Fruit fly (Drosophila melanogaster) whole organism, embryonic: ENCODE measurements around the gene Vti1a.

Source experiments
- Bteb2 ChIP-seq: fragments of 200-800 bp; sonication (Bioruptor generic); optimal IDR thresholded peaks from 2 replicates; lab custom pipeline; 2016; ENCODE audit warnings: missing biosample characterization, missing genetic modification characterization
- CG10267 ChIP-seq: fragments of 200-800 bp; sonication (Bioruptor generic); optimal IDR thresholded peaks from 2 replicates; lab custom pipeline; 2018; ENCODE audit warnings: missing biosample characterization, mild to moderate bottlenecking, missing genetic modification characterization, moderate library complexity
- CG10321 ChIP-seq: fragments of 200-800 bp; sonication (Bioruptor generic); IDR thresholded peaks from 2 replicates; pipeline ENCODE4 v1.3.6; 2022; ENCODE audit warnings: missing biosample characterization, missing genetic modification characterization
- CG12155 ChIP-seq: fragments of 200-800 bp; sonication (Bioruptor generic); optimal IDR thresholded peaks from 3 replicates; lab custom pipeline; 2016; ENCODE audit warnings: missing biosample characterization, missing genetic modification characterization
- CG13123 ChIP-seq: fragments of 200-800 bp; sonication (Bioruptor generic); optimal IDR thresholded peaks from 2 replicates; lab custom pipeline; 2016; ENCODE audit warnings: missing biosample characterization, missing genetic modification characterization
- CG13894 ChIP-seq: fragments of 200-800 bp; sonication (Bioruptor generic); optimal IDR thresholded peaks from 3 replicates; lab custom pipeline; 2018; ENCODE audit warnings: missing biosample characterization, mild to moderate bottlenecking, missing genetic modification characterization, moderate library complexity
- CG15073 ChIP-seq: fragments of 200-800 bp; sonication (Bioruptor generic); optimal IDR thresholded peaks from 2 replicates; lab custom pipeline; 2016; ENCODE audit warnings: missing biosample characterization, missing genetic modification characterization
- CG17829 ChIP-seq: fragments of 200-800 bp; optimal IDR thresholded peaks from 2 replicates; lab custom pipeline; 2019; ENCODE audit warnings: missing biosample characterization, mild to moderate bottlenecking, missing genetic modification characterization, moderate library complexity
- CG2712 ChIP-seq: fragments of 200-800 bp; optimal IDR thresholded peaks from 3 replicates; lab custom pipeline; 2019; ENCODE audit warnings: missing biosample characterization, mild to moderate bottlenecking, missing genetic modification characterization, moderate library complexity
- CG31388 ChIP-seq: fragments of 200-800 bp; sonication (Bioruptor generic); optimal IDR thresholded peaks from 2 replicates; lab custom pipeline; 2016; ENCODE audit warnings: missing biosample characterization, missing genetic modification characterization
- CG3726 ChIP-seq: fragments of 200-800 bp; sonication (Bioruptor generic); IDR thresholded peaks from 3 replicates; pipeline ENCODE4, ENCODE4 v1.3.6; 2022; ENCODE audit warnings: missing biosample characterization, missing genetic modification characterization
- CG6654 ChIP-seq: fragments of 200-800 bp; sonication (Bioruptor generic); optimal IDR thresholded peaks from 2 replicates; lab custom pipeline; 2017; ENCODE audit warnings: missing biosample characterization, mild to moderate bottlenecking, missing genetic modification characterization
- CG7271 ChIP-seq: fragments of 200-800 bp; sonication (Bioruptor generic); optimal IDR thresholded peaks from 2 replicates; lab custom pipeline; 2018; ENCODE audit warnings: missing biosample characterization, mild to moderate bottlenecking, missing genetic modification characterization, moderate library complexity
- CG9817 ChIP-seq: fragments of 200-800 bp; sonication (Bioruptor generic); optimal IDR thresholded peaks from 2 replicates; lab custom pipeline; 2018; ENCODE audit warnings: missing biosample characterization, mild to moderate bottlenecking, missing genetic modification characterization, moderate library complexity
- Camta ChIP-seq: fragments of 200-800 bp; sonication (Bioruptor generic); optimal IDR thresholded peaks from 2 replicates; lab custom pipeline; 2016; ENCODE audit warnings: missing biosample characterization, missing genetic modification characterization
- CkIIα-i1 ChIP-seq: fragments of 200-800 bp; sonication (Bioruptor generic); IDR thresholded peaks from 2 replicates; pipeline ENCODE4 v1.3.6; 2022; ENCODE audit warnings: missing biosample characterization, missing genetic modification characterization
- Deaf1 ChIP-seq: fragments of 200-800 bp; optimal IDR thresholded peaks from 3 replicates; lab custom pipeline; 2019; ENCODE audit warnings: missing biosample characterization, mild to moderate bottlenecking, missing genetic modification characterization, moderate library complexity
- Doc3 ChIP-seq: fragments of 200-800 bp; sonication (Bioruptor generic); IDR thresholded peaks from 3 replicates; pipeline ENCODE4 v1.3.6; 2022; ENCODE audit warnings: missing biosample characterization, missing genetic modification characterization; ENCODE audit not compliant: partially characterized antibody
- Drgx ChIP-seq: fragments of 200-800 bp; sonication (Bioruptor generic); IDR thresholded peaks from 2 replicates; pipeline ENCODE4 v1.3.6; 2022; ENCODE audit warnings: missing biosample characterization, missing genetic modification characterization
- E2f1 ChIP-seq: fragments of 200-800 bp; sonication (Bioruptor generic); IDR thresholded peaks from 2 replicates; pipeline ENCODE4 v1.3.6; 2022; ENCODE audit warnings: missing biosample characterization, missing genetic modification characterization
- Fer2 ChIP-seq: fragments of 200-800 bp; sonication (Bioruptor generic); optimal IDR thresholded peaks from 2 replicates; lab custom pipeline; 2018; ENCODE audit warnings: missing biosample characterization, mild to moderate bottlenecking, missing genetic modification characterization, moderate library complexity
- H15 ChIP-seq: fragments of 200-800 bp; sonication (Bioruptor generic); IDR thresholded peaks from 3 replicates; pipeline ENCODE4 v1.3.6; 2022; ENCODE audit warnings: missing biosample characterization, missing genetic modification characterization
- Hr3 ChIP-seq: fragments of 200-800 bp; sonication (Bioruptor generic); optimal IDR thresholded peaks from 3 replicates; lab custom pipeline; 2016; ENCODE audit warnings: missing biosample characterization, missing genetic modification characterization
- NC2β ChIP-seq: fragments of 200-800 bp; sonication (Bioruptor generic); optimal IDR thresholded peaks from 2 replicates; lab custom pipeline; 2016; ENCODE audit warnings: missing biosample characterization, missing genetic modification characterization
- Nf-YA ChIP-seq: fragments of 200-800 bp; sonication (Bioruptor generic); IDR thresholded peaks from 2 replicates; pipeline ENCODE4 v1.3.6; 2022; ENCODE audit warnings: missing biosample characterization, missing genetic modification characterization
- Nf-YC ChIP-seq: fragments of 200-800 bp; optimal IDR thresholded peaks from 3 replicates; lab custom pipeline; 2019; ENCODE audit warnings: missing biosample characterization, mild to moderate bottlenecking, missing genetic modification characterization, moderate library complexity
- az2 ChIP-seq: fragments of 200-800 bp; sonication (Bioruptor generic); optimal IDR thresholded peaks from 3 replicates; lab custom pipeline; 2016; ENCODE audit warnings: missing biosample characterization, missing genetic modification characterization
- chif ChIP-seq, 2 experiments: fragments of 200-800 bp; sonication (Bioruptor generic); optimal IDR thresholded peaks; 3 replicates each; lab custom pipeline; 2016; ENCODE audit warnings: missing biosample characterization in 2 of 2, missing genetic modification characterization in 2 of 2
- chm ChIP-seq: fragments of 200-800 bp; sonication (Bioruptor generic); IDR thresholded peaks from 2 replicates; pipeline ENCODE4 v1.3.6; 2022; ENCODE audit warnings: missing biosample characterization, missing genetic modification characterization
- crol ChIP-seq: fragments of 200-800 bp; sonication (Bioruptor generic); IDR thresholded peaks from 2 replicates; pipeline ENCODE4 v1.3.6; 2022; ENCODE audit warnings: missing biosample characterization, missing genetic modification characterization
- dimm ChIP-seq: fragments of 200-800 bp; sonication (Bioruptor generic); IDR thresholded peaks from 2 replicates; pipeline ENCODE4 v1.3.6; 2022; ENCODE audit warnings: missing biosample characterization, missing genetic modification characterization
- dmrt99B ChIP-seq: fragments of 200-800 bp; sonication (Bioruptor generic); optimal IDR thresholded peaks from 2 replicates; lab custom pipeline; 2018; ENCODE audit warnings: missing biosample characterization, mild to moderate bottlenecking, missing genetic modification characterization, moderate library complexity
- ems ChIP-seq: fragments of 200-800 bp; sonication (Bioruptor generic); optimal IDR thresholded peaks from 3 replicates; lab custom pipeline; 2016; ENCODE audit warnings: missing biosample characterization, missing genetic modification characterization
- ewg ChIP-seq: fragments of 200-800 bp; sonication (Bioruptor generic); optimal IDR thresholded peaks from 3 replicates; lab custom pipeline; 2017; ENCODE audit warnings: mild to moderate bottlenecking, missing biosample characterization, missing genetic modification reagents, missing genetic modification characterization
- gfzf ChIP-seq: fragments of 200-800 bp; sonication (Bioruptor generic); optimal IDR thresholded peaks from 2 replicates; lab custom pipeline; 2016; ENCODE audit warnings: missing biosample characterization, mild to moderate bottlenecking, missing genetic modification characterization, moderate library complexity
- gsb-n ChIP-seq: fragments of 200-800 bp; sonication (Bioruptor generic); optimal IDR thresholded peaks from 3 replicates; lab custom pipeline; 2018; ENCODE audit warnings: missing biosample characterization, mild to moderate bottlenecking, missing genetic modification characterization
- ham ChIP-seq: fragments of 200-800 bp; sonication (Bioruptor generic); IDR thresholded peaks from 2 replicates; pipeline ENCODE4 v1.3.6; 2022; ENCODE audit warnings: missing biosample characterization, missing genetic modification characterization
- hb ChIP-seq: fragments of 200-800 bp; sonication (Bioruptor generic); IDR thresholded peaks from 3 replicates; pipeline ENCODE4 v1.3.6; 2022; ENCODE audit warnings: missing biosample characterization, missing genetic modification characterization; ENCODE audit not compliant: partially characterized antibody
- hkb ChIP-seq, 2 experiments: fragments of 200-800 bp in 1 of 2; fragments of >200 bp in 1 of 2; sonication (Bioruptor generic) in 1 of 2; IDR thresholded peaks in 1 of 2; optimal IDR thresholded peaks in 1 of 2; 2 replicates each; pipeline versions ENCODE4 v1.3.6 to Lab custom; 2017 to 2022; ENCODE audit warnings: missing biosample characterization in 1 of 2, missing genetic modification characterization in 1 of 2
- kni ChIP-seq: fragments of 200-800 bp; sonication (Bioruptor generic); optimal IDR thresholded peaks from 3 replicates; lab custom pipeline; 2017; ENCODE audit warnings: mild to moderate bottlenecking, missing biosample characterization, missing genetic modification reagents, missing genetic modification characterization
- luna ChIP-seq: fragments of 200-800 bp; sonication (Bioruptor generic); optimal IDR thresholded peaks from 2 replicates; lab custom pipeline; 2016; ENCODE audit warnings: missing biosample characterization, missing genetic modification characterization
- mam ChIP-seq: fragments of 200-800 bp; sonication (Bioruptor generic); optimal IDR thresholded peaks from 3 replicates; lab custom pipeline; 2016; ENCODE audit warnings: missing biosample characterization, missing genetic modification characterization
- otp ChIP-seq: fragments of 200-800 bp; sonication (Bioruptor generic); IDR thresholded peaks from 3 replicates; pipeline ENCODE4, ENCODE4 v1.3.6; 2022; ENCODE audit warnings: missing biosample characterization, missing genetic modification characterization
- pnt ChIP-seq: fragments of 200-800 bp; sonication (Bioruptor generic); optimal IDR thresholded peaks from 3 replicates; lab custom pipeline; 2016; ENCODE audit warnings: missing biosample characterization, missing genetic modification characterization
- pros ChIP-seq: fragments of 200-800 bp; sonication (Bioruptor generic); optimal IDR thresholded peaks from 3 replicates; lab custom pipeline; 2019; ENCODE audit warnings: missing biosample characterization, mild to moderate bottlenecking, missing genetic modification characterization, moderate library complexity
- ro ChIP-seq: fragments of 200-800 bp; sonication (Bioruptor generic); IDR thresholded peaks from 2 replicates; pipeline ENCODE4 v1.3.6; 2022; ENCODE audit warnings: missing biosample characterization, missing genetic modification characterization
- sqz ChIP-seq: fragments of 200-800 bp; sonication (Bioruptor generic); optimal IDR thresholded peaks from 3 replicates; lab custom pipeline; 2018; ENCODE audit warnings: missing biosample characterization, mild to moderate bottlenecking, missing genetic modification characterization
- twi ChIP-seq: fragments of 200-800 bp; optimal IDR thresholded peaks from 2 replicates; lab custom pipeline; 2019; ENCODE audit warnings: missing biosample characterization, mild to moderate bottlenecking, missing genetic modification characterization, moderate library complexity
- wek ChIP-seq: fragments of 200-800 bp; sonication (Bioruptor generic); optimal IDR thresholded peaks from 3 replicates; lab custom pipeline; 2018; ENCODE audit warnings: missing biosample characterization, mild to moderate bottlenecking, missing genetic modification characterization, moderate library complexity
- yki ChIP-seq: fragments of >200 bp; optimal IDR thresholded peaks from 3 replicates; lab custom pipeline; 2018
- z ChIP-seq: fragments of 200-800 bp; sonication (Bioruptor generic); IDR thresholded peaks from 3 replicates; pipeline ENCODE4 v1.3.6; 2022; ENCODE audit warnings: missing biosample characterization, missing genetic modification characterization

Vti1a gene

dm6 chr3L:645426-646036 lies 47.2 kb downstream of the Vti1a start (continued):
- no peak for TF ChIP-seq Nf-YA (GFP tag; lab: Robert Waterston, UW)
- TF ChIP-seq CG10321 (GFP tag; lab: Robert Waterston, UW), result no peak
- no peak for TF ChIP-seq ewg (GFP tag; lab: Kevin White, UChicago)
- TF ChIP-seq hb (GFP tag; lab: Robert Waterston, UW), result no peak
- no peak for TF ChIP-seq CG17829 (tag; lab: Kevin White, UChicago)
- TF ChIP-seq CG13123 (GFP tag; lab: Kevin White, UChicago), result no peak
- TF ChIP-seq ems (GFP tag; lab: Kevin White, UChicago), result no peak
- TF ChIP-seq wek (GFP tag; lab: Kevin White, UChicago), result no peak
- TF ChIP-seq gfzf (GFP tag; lab: Kevin White, UChicago), result no peak
- no peak for TF ChIP-seq CG12155 (GFP tag; lab: Kevin White, UChicago)
- no peak for TF ChIP-seq Camta (GFP tag; lab: Kevin White, UChicago)
- TF ChIP-seq Bteb2 (GFP tag; lab: Kevin White, UChicago), result no peak
- TF ChIP-seq chif (GFP tag; optimal IDR thresholded peaks at IDR 0.05; lab: Kevin White, UChicago), result no peak
- no peak for TF ChIP-seq Drgx (GFP tag; lab: Robert Waterston, UW)
- TF ChIP-seq CG3726 (GFP tag; lab: Robert Waterston, UW), result no peak
- no peak for TF ChIP-seq yki (lab: Kevin White, UChicago)
- no peak for TF ChIP-seq pnt (GFP tag; lab: Kevin White, UChicago)
- no peak for TF ChIP-seq z (GFP tag; lab: Robert Waterston, UW)
- no peak for TF ChIP-seq E2f1
- TF ChIP-seq CG10267, result no peak
- TF ChIP-seq az2 (GFP tag; lab: Kevin White, UChicago), result no peak
- TF ChIP-seq CG13894, result peak; percentile 97
- TF ChIP-seq CG7271 (tag; lab: Kevin White, UChicago), result no peak
- TF ChIP-seq H15 (GFP tag; lab: Robert Waterston, UW), result no peak
- peak; percentile 27 for TF ChIP-seq kni (GFP tag; lab: Kevin White, UChicago)
- TF ChIP-seq ro, result no peak
- no peak for TF ChIP-seq Hr3 (GFP tag; lab: Kevin White, UChicago)
- TF ChIP-seq hkb (optimal IDR thresholded peaks at IDR 0.05; lab: Kevin White, UChicago), result no peak
- 0 out of 2 replicates have a peak, but pooled peaks have one; percentile 11 for TF ChIP-seq hkb (GFP tag; IDR thresholded peaks at IDR 0.05; lab: Robert Waterston, UW)
- TF ChIP-seq mam (GFP tag; lab: Kevin White, UChicago), result no peak
- TF ChIP-seq luna, result no peak
- no peak for TF ChIP-seq Doc3 (GFP tag; lab: Robert Waterston, UW)
- TF ChIP-seq CkIIα-i1, result no peak
- no peak for TF ChIP-seq CG6654 (GFP tag; lab: Kevin White, UChicago)
- no peak for TF ChIP-seq CG31388 (GFP tag; lab: Kevin White, UChicago)
- peak; percentile 10; the same call in 1 of the 2 replicates for TF ChIP-seq chm (GFP tag; lab: Robert Waterston, UW)
- TF ChIP-seq otp, result 0 out of 3 replicates have a peak, but pooled peaks have one; percentile 37
- no peak for TF ChIP-seq NC2β (GFP tag; lab: Kevin White, UChicago)
- peak; percentile 73 for TF ChIP-seq pros (GFP tag; lab: Kevin White, UChicago)
- peak; percentile 30 for TF ChIP-seq twi (tag; lab: Kevin White, UChicago)
- no peak for TF ChIP-seq CG2712
- TF ChIP-seq Deaf1 (tag; lab: Kevin White, UChicago), result peak; percentile 37
- TF ChIP-seq dimm (GFP tag; lab: Robert Waterston, UW), result no peak
- no peak for TF ChIP-seq Nf-YC (tag; lab: Kevin White, UChicago)
- peak; percentile 84 for TF ChIP-seq crol (GFP tag; lab: Robert Waterston, UW)
- no peak for TF ChIP-seq dmrt99B
- TF ChIP-seq CG15073 (GFP tag; lab: Kevin White, UChicago), result no peak
- TF ChIP-seq CG9817, result no peak
- TF ChIP-seq Fer2 (tag; lab: Kevin White, UChicago), result no peak
- TF ChIP-seq ham (GFP tag; lab: Robert Waterston, UW), result no peak
- peak; percentile 64 for TF ChIP-seq gsb-n (tag; lab: Kevin White, UChicago)
- TF ChIP-seq sqz (GFP tag; lab: Kevin White, UChicago), result peak; percentile 39
